Worm (Caenorhabditis elegans) whole organism, L4/young adult: ENCODE measurements around the gene K08D9.10.

Experiments used
- W03F9.2 ChIP-seq: fragments of 150-350 bp; optimal IDR thresholded peaks from 2 replicates; lab custom pipeline; 2014; ENCODE audit warnings: missing biosample characterization, missing genetic modification characterization
- dao-5 ChIP-seq: sonication (generic microtip); optimal IDR thresholded peaks from 2 replicates; lab custom pipeline; 2016; ENCODE audit warnings: missing genotype, missing genetic modification characterization, moderate library complexity, missing compliant biosample characterization
- him-1 ChIP-seq: sonication (generic microtip); optimal IDR thresholded peaks from 2 replicates; lab custom pipeline; 2016; ENCODE audit warnings: missing genotype, missing genetic modification reagents, missing genetic modification characterization, missing compliant biosample characterization

- TF ChIP-seq W03F9.2 = no peak
- TF ChIP-seq him-1 (tag; lab: Kevin White, UChicago) = no peak
- TF ChIP-seq dao-5 (tag; lab: Kevin White, UChicago) = no peak
These were observed 19.5 kb downstream of the K08D9.10 start, which contains the start of gene T28A11.13 for ce11 chrV:3250153-3250552.
